Worm (Caenorhabditis elegans): ENCODE results near the gene slcr-46.1.

The slcr-46.1 gene

ce11 chrX:4616832-4617231, 15.3 kb upstream of the slcr-46.1 start (continued):
- TF ChIP-seq T26A8.4 (GFP tag; IDR thresholded peaks at IDR 0.05) (no peak), ZK546.5 (tag; optimal IDR thresholded peaks at IDR 0.05) (no peak), dve-1 (tag; optimal IDR thresholded peaks at IDR 0.05; ENCODE audit: insufficient read depth) (peak; percentile 11), ztf-11 (tag; optimal IDR thresholded peaks at IDR 0.05) (no peak), mes-2 (tag; optimal IDR thresholded peaks at IDR 0.05; ENCODE audit: poor library complexity, severe bottlenecking) (peak; percentile 30), nhr-25 (tag; optimal IDR thresholded peaks at IDR 0.05; ENCODE audit: borderline replicate concordance, insufficient read depth) (peak; percentile 4), Y105C5A.15 (GFP tag; IDR thresholded peaks at IDR 0.05) (no peak), gei-8 (GFP tag; optimal IDR thresholded peaks at IDR 0.05) (no peak), hlh-11 (tag; optimal IDR thresholded peaks at IDR 0.05) (no peak), dpl-1 (GFP tag; optimal IDR thresholded peaks at IDR 0.05) (peak; percentile 23), daf-19 (GFP tag; conservative IDR thresholded peaks at IDR 0.05) (no peak), zip-11 (GFP tag; IDR thresholded peaks at IDR 0.05) (no peak)

ce11 chrX:4619582-4619981, 12.6 kb upstream of the slcr-46.1 start, which contains the start of gene pqn-65:
Gene pqn-65, minus strand, starts transcription at chrX:4619635.
- TF ChIP-seq dve-1 (tag; optimal IDR thresholded peaks at IDR 0.05; ENCODE audit: insufficient read depth) = peak; percentile 9
- peak; percentile 49 for TF ChIP-seq mes-2 (tag; optimal IDR thresholded peaks at IDR 0.05; ENCODE audit: poor library complexity, severe bottlenecking)
- TF ChIP-seq ceh-44 (GFP tag; IDR thresholded peaks at IDR 0.05) = no peak
- no peak for TF ChIP-seq unc-130 (GFP tag; optimal IDR thresholded peaks at IDR 0.05)
- TF ChIP-seq vab-7 (GFP tag; IDR thresholded peaks at IDR 0.05) = no peak
- no peak for TF ChIP-seq F10B5.3 (tag; optimal IDR thresholded peaks at IDR 0.05)
- TF ChIP-seq Y5F2A.4 (GFP tag; optimal IDR thresholded peaks at IDR 0.05) = no peak
- TF ChIP-seq zfp-3 (GFP tag; conservative IDR thresholded peaks at IDR 0.05) = no peak
- no peak for TF ChIP-seq T26A8.4 (GFP tag; IDR thresholded peaks at IDR 0.05)
- TF ChIP-seq dpl-1 (GFP tag; optimal IDR thresholded peaks at IDR 0.05) = peak; percentile 44
- TF ChIP-seq madf-5 (GFP tag; IDR thresholded peaks at IDR 0.05) = no peak
- no peak for TF ChIP-seq fkh-10 (GFP tag; optimal IDR thresholded peaks at IDR 0.05)
- no peak for TF ChIP-seq nhr-111 (GFP tag; optimal IDR thresholded peaks at IDR 0.05)
- TF ChIP-seq hlh-30 (tag; optimal IDR thresholded peaks at IDR 0.05; ENCODE audit: insufficient read depth) = peak; percentile 7
- no peak for TF ChIP-seq ceh-28 (tag; optimal IDR thresholded peaks at IDR 0.05)
- no peak for TF ChIP-seq F26F4.8 (GFP tag; conservative IDR thresholded peaks at IDR 0.05)
- no peak for TF ChIP-seq zag-1 (tag; optimal IDR thresholded peaks at IDR 0.05)
- peak; percentile 14 for TF ChIP-seq nhr-28 (tag; optimal IDR thresholded peaks at IDR 0.05)
- TF ChIP-seq aha-1 (tag) = peak; percentile 60
- no peak for TF ChIP-seq attf-4 (tag; optimal IDR thresholded peaks at IDR 0.05)
- no peak for TF ChIP-seq mep-1 (tag; optimal IDR thresholded peaks at IDR 0.05)
- peak; percentile 50; the same call in 1 of the 2 replicates for TF ChIP-seq lin-38 (GFP tag; IDR thresholded peaks at IDR 0.05)
- TF ChIP-seq lsy-2 (tag; optimal IDR thresholded peaks at IDR 0.05) = peak in 1 of 2 experiments; percentile 52
- peak; percentile 66 for TF ChIP-seq nhr-6 (tag; optimal IDR thresholded peaks at IDR 0.05)
- TF ChIP-seq lin-29 (GFP tag; IDR thresholded peaks at IDR 0.05) = no peak

ce11 chrX:4620019-4620418, 12.1 kb upstream of the slcr-46.1 start:
- TF ChIP-seq dmd-6 (GFP tag; IDR thresholded peaks at IDR 0.05) = no peak
- peak; percentile 38 for TF ChIP-seq set-16 (GFP tag; IDR thresholded peaks at IDR 0.05)
- TF ChIP-seq fkh-10 (GFP tag; optimal IDR thresholded peaks at IDR 0.05) = peak; percentile 46
- TF ChIP-seq Y105C5A.15 (GFP tag; IDR thresholded peaks at IDR 0.05) = no peak
- TF ChIP-seq daf-16 (GFP tag; optimal IDR thresholded peaks at IDR 0.05) = no peak
- no peak for TF ChIP-seq daf-16 (tag; optimal IDR thresholded peaks at IDR 0.05)

Data from whole organism, L4 larva.